Worm (Caenorhabditis elegans): ENCODE data around the gene pxmp-4.

DNA sequence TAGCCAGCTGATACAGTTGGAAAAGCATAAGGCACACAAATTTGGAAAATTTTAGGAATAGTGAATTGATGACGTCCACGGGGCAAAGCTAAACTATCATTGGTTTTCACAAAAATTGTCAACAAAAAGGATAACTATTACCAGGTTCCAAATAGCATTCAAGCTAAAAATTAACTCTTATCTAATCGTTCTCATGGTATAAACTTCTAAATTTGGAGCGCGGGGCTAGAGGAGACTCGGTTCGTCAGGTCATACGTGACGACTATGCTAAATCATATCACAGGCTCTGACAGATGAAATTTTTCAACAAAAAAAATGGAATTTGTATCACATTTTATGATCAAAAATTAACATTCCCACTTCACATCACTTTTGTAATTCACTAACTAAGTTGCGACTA lies 37.8 kb downstream of the pxmp-4 start:
- TF ChIP-seq pha-4 (tag; optimal IDR thresholded peaks at IDR 0.05) (no peak), nhr-28 (tag; optimal IDR thresholded peaks at IDR 0.05) (no peak), flh-1 (GFP tag; optimal IDR thresholded peaks at IDR 0.05) (no peak), sptf-1 (tag; optimal IDR thresholded peaks at IDR 0.05) (no peak), nhr-76 (tag; optimal IDR thresholded peaks at IDR 0.05) (no peak), lin-13 (tag; optimal IDR thresholded peaks at IDR 0.05) (no peak), lsy-2 (tag; optimal IDR thresholded peaks at IDR 0.05) (no peak), nhr-12 (tag; optimal IDR thresholded peaks at IDR 0.05) (no peak), unc-120 (tag; optimal IDR thresholded peaks at IDR 0.05; ENCODE audit: poor library complexity, severe bottlenecking) (no peak), ces-1 (GFP tag; optimal IDR thresholded peaks at IDR 0.05) (no peak), bed-3 (GFP tag; optimal IDR thresholded peaks at IDR 0.05) (no peak), snpc-4 (tag; optimal IDR thresholded peaks at IDR 0.05) (no peak), unc-62 (GFP tag; optimal IDR thresholded peaks at IDR 0.05) (no peak), drap-1 (GFP tag; optimal IDR thresholded peaks at IDR 0.05) (no peak)

Data from whole organism, mixed stage, embryonic.